Worm (Caenorhabditis elegans) whole organism, young adult: Measurements from ENCODE around the gene nspb-1.
A peak's percentile ranks its signal among the peaks of the same experiment; 100 is the strongest.

Source experiments
- F22D6.2 ChIP-seq: sonication (generic microtip); optimal IDR thresholded peaks from 2 replicates; lab custom pipeline; 2016; ENCODE audit warnings: mild to moderate bottlenecking, missing genetic modification characterization, missing compliant biosample characterization
- F37B4.10 ChIP-seq: fragments of 200-800 bp; sonication (Bioruptor generic); IDR thresholded peaks from 2 replicates; pipeline ENCODE4 v1.3.6; 2022; ENCODE audit warnings: missing genetic modification characterization, missing compliant biosample characterization
- F39B2.1 ChIP-seq: fragments of 200-800 bp; sonication (Bioruptor generic); IDR thresholded peaks from 2 replicates; pipeline ENCODE4 v1.3.6; 2022; ENCODE audit warnings: missing genetic modification reagents, missing genetic modification characterization, missing compliant biosample characterization
- F55B11.4 ChIP-seq: sonication (generic microtip); optimal IDR thresholded peaks from 2 replicates; lab custom pipeline; 2016; ENCODE audit warnings: missing compliant biosample characterization, missing genetic modification characterization, borderline replicate concordance; ENCODE audit not compliant: insufficient read depth
- K11D2.4 ChIP-seq: fragments of 200-800 bp; sonication (Bioruptor generic); IDR thresholded peaks from 2 replicates; pipeline ENCODE4 v1.3.6; 2022; ENCODE audit warnings: missing genetic modification reagents, missing genetic modification characterization, missing compliant biosample characterization
- Y53F4B.3 ChIP-seq: fragments of 200-800 bp; sonication (Bioruptor generic); IDR thresholded peaks from 2 replicates; pipeline ENCODE4 v1.3.6; 2022; ENCODE audit warnings: missing genetic modification reagents, missing genetic modification characterization, missing compliant biosample characterization
- Y56A3A.18 ChIP-seq: fragments of 200-800 bp; sonication (Bioruptor generic); IDR thresholded peaks from 2 replicates; pipeline ENCODE4 v1.3.6; 2022; ENCODE audit warnings: missing genetic modification reagents, missing genetic modification characterization, missing compliant biosample characterization
- aptf-2 ChIP-seq: fragments of 200-800 bp; sonication (Bioruptor generic); conservative IDR thresholded peaks from 2 replicates; pipeline ENCODE4 v1.3.6; 2022; ENCODE audit warnings: missing genetic modification reagents, missing genetic modification characterization, missing compliant biosample characterization
- attf-3 ChIP-seq: fragments of 200-800 bp; sonication (Bioruptor generic); conservative IDR thresholded peaks from 2 replicates; pipeline ENCODE4 v1.3.6; 2022; ENCODE audit warnings: missing genetic modification reagents, missing genetic modification characterization, missing compliant biosample characterization
- cebp-1 ChIP-seq, 2 experiments: fragments of 200-800 bp in 1 of 2; sonication (Bioruptor generic) in 1 of 2; sonication (generic microtip) in 1 of 2; IDR thresholded peaks in 1 of 2; optimal IDR thresholded peaks in 1 of 2; 2 replicates each; pipeline versions ENCODE4 v1.3.6 to Lab custom; 2017 to 2022; ENCODE audit warnings: missing compliant biosample characterization in 2 of 2, missing genetic modification characterization in 2 of 2, mild to moderate bottlenecking in 1 of 2, missing genetic modification reagents in 1 of 2, moderate library complexity in 1 of 2
- cebp-2 ChIP-seq: fragments of 200-800 bp; sonication (Bioruptor generic); IDR thresholded peaks from 2 replicates; pipeline ENCODE4 v1.3.6; 2022; ENCODE audit warnings: missing genetic modification characterization, missing compliant biosample characterization
- ceh-27 ChIP-seq: fragments of 200-800 bp; sonication (Bioruptor generic); optimal IDR thresholded peaks from 2 replicates; lab custom pipeline; 2018; ENCODE audit warnings: mild to moderate bottlenecking, missing genetic modification characterization, moderate library complexity, missing compliant biosample characterization
- ceh-40 ChIP-seq: fragments of 200-800 bp; sonication (Bioruptor generic); IDR thresholded peaks from 2 replicates; pipeline ENCODE4 v1.3.6; 2022; ENCODE audit warnings: missing genetic modification characterization, missing compliant biosample characterization
- ceh-58 ChIP-seq: fragments of 200-800 bp; sonication (Bioruptor generic); IDR thresholded peaks from 2 replicates; pipeline ENCODE4 v1.3.6; 2022; ENCODE audit warnings: missing genetic modification characterization, missing compliant biosample characterization
- chd-7 ChIP-seq: sonication (generic microtip); optimal IDR thresholded peaks from 2 replicates; lab custom pipeline; 2016; ENCODE audit warnings: mild to moderate bottlenecking, missing genetic modification characterization, moderate library complexity, missing compliant biosample characterization
- die-1 ChIP-seq: sonication (generic microtip); optimal IDR thresholded peaks from 2 replicates; lab custom pipeline; 2016; ENCODE audit warnings: missing genotype, mild to moderate bottlenecking, missing genetic modification characterization, missing compliant biosample characterization
- dpff-1 ChIP-seq: sonication (generic microtip); optimal IDR thresholded peaks from 2 replicates; lab custom pipeline; 2017; ENCODE audit warnings: mild to moderate bottlenecking, missing genetic modification characterization, missing compliant biosample characterization
- hmg-1.2 ChIP-seq: fragments of 200-800 bp; sonication (Bioruptor generic); IDR thresholded peaks from 2 replicates; pipeline ENCODE4 v1.3.6; 2022; ENCODE audit warnings: missing genetic modification reagents, missing genetic modification characterization, missing compliant biosample characterization
- hrde-1 ChIP-seq: sonication (generic microtip); optimal IDR thresholded peaks from 2 replicates; lab custom pipeline; 2016; ENCODE audit warnings: missing genetic modification characterization, mild to moderate bottlenecking, missing compliant biosample characterization, moderate library complexity, missing genotype, missing genetic modification reagents, borderline replicate concordance
- lag-1 ChIP-seq: fragments of 200-800 bp; sonication (Bioruptor generic); IDR thresholded peaks from 2 replicates; pipeline ENCODE4 v1.3.6; 2022; ENCODE audit warnings: missing genetic modification reagents, missing genetic modification characterization, missing compliant biosample characterization
- let-526 ChIP-seq: fragments of 200-800 bp; sonication (Bioruptor generic); IDR thresholded peaks from 2 replicates; pipeline ENCODE4 v1.3.6; 2022; ENCODE audit warnings: missing genetic modification reagents, missing genetic modification characterization, missing compliant biosample characterization
- nfyb-1 ChIP-seq: fragments of 200-800 bp; sonication (Bioruptor generic); IDR thresholded peaks from 2 replicates; pipeline ENCODE4 v1.3.6; 2022; ENCODE audit warnings: missing genetic modification reagents, missing genetic modification characterization, missing compliant biosample characterization
- nhr-179 ChIP-seq: sonication (generic microtip); optimal IDR thresholded peaks from 2 replicates; lab custom pipeline; 2016; ENCODE audit warnings: mild to moderate bottlenecking, missing genetic modification characterization, missing compliant biosample characterization
- nhr-27 ChIP-seq: fragments of 200-800 bp; sonication (Bioruptor generic); optimal IDR thresholded peaks from 2 replicates; lab custom pipeline; 2018; ENCODE audit warnings: mild to moderate bottlenecking, missing genetic modification characterization, moderate library complexity, missing compliant biosample characterization
- nhr-80 ChIP-seq: sonication (generic microtip); optimal IDR thresholded peaks from 2 replicates; lab custom pipeline; 2016; ENCODE audit warnings: missing genetic modification characterization, missing compliant biosample characterization
- nhr-90 ChIP-seq: sonication (generic microtip); optimal IDR thresholded peaks from 2 replicates; lab custom pipeline; 2016; ENCODE audit warnings: missing genotype, mild to moderate bottlenecking, missing genetic modification characterization, missing compliant biosample characterization
- repo-1 ChIP-seq: sonication (generic microtip); optimal IDR thresholded peaks from 2 replicates; lab custom pipeline; 2017; ENCODE audit warnings: mild to moderate bottlenecking, missing genetic modification characterization, missing compliant biosample characterization
- sea-2 ChIP-seq: fragments of 200-800 bp; sonication (Bioruptor generic); IDR thresholded peaks from 2 replicates; pipeline ENCODE4 v1.3.6; 2022; ENCODE audit warnings: missing genetic modification characterization, missing compliant biosample characterization
- snpc-1.1 ChIP-seq: sonication (generic microtip); optimal IDR thresholded peaks from 2 replicates; lab custom pipeline; 2017; ENCODE audit warnings: missing genetic modification characterization, mild to moderate bottlenecking, missing compliant biosample characterization, antibody characterized with exemption, moderate library complexity, missing genotype, missing genetic modification reagents; ENCODE audit not compliant: insufficient read depth
- snpc-4 ChIP-seq, 5 experiments: fragments of 150-350 bp in 1 of 5; sonication (generic microtip) in 4 of 5; optimal IDR thresholded peaks; 2 replicates each; lab custom pipeline; 2014 to 2018; ENCODE audit warnings: missing genetic modification characterization in 5 of 5, missing biosample characterization in 3 of 5, antibody characterized with exemption in 2 of 5, mild to moderate bottlenecking in 2 of 5, missing compliant biosample characterization in 2 of 5, missing genotype in 2 of 5, moderate library complexity in 2 of 5, missing genetic modification reagents in 1 of 5
- sptf-2 ChIP-seq: fragments of 200-800 bp; sonication (Bioruptor generic); optimal IDR thresholded peaks from 2 replicates; lab custom pipeline; 2018; ENCODE audit warnings: mild to moderate bottlenecking, missing genetic modification characterization, missing compliant biosample characterization
- tbx-9 ChIP-seq: sonication (generic microtip); optimal IDR thresholded peaks from 2 replicates; lab custom pipeline; 2016; ENCODE audit warnings: borderline replicate concordance, missing genetic modification characterization, inconsistent platforms, missing compliant biosample characterization
- ztf-18 ChIP-seq: sonication (generic microtip); optimal IDR thresholded peaks from 2 replicates; lab custom pipeline; 2016; ENCODE audit warnings: missing genotype, mild to moderate bottlenecking, missing genetic modification characterization, missing compliant biosample characterization
- ztf-22 ChIP-seq: fragments of 200-800 bp; sonication (Bioruptor generic); optimal IDR thresholded peaks from 2 replicates; lab custom pipeline; 2018; ENCODE audit warnings: mild to moderate bottlenecking, missing genetic modification characterization, moderate library complexity, missing compliant biosample characterization
- ztf-26 ChIP-seq: sonication (generic microtip); optimal IDR thresholded peaks from 2 replicates; lab custom pipeline; 2017; ENCODE audit warnings: missing genetic modification characterization, missing compliant biosample characterization
- ztf-28 ChIP-seq: fragments of 200-800 bp; sonication (Bioruptor generic); IDR thresholded peaks from 2 replicates; pipeline ENCODE4 v1.3.6; 2022; ENCODE audit warnings: missing genetic modification reagents, missing genetic modification characterization, missing compliant biosample characterization

The nspb-1 gene

ce11 chrIV:6574343-6574742 is 16.6 kb downstream of the nspb-1 start (continued):
- TF ChIP-seq sptf-2 (GFP tag; lab: Kevin White, UChicago), result no peak
- TF ChIP-seq F39B2.1 (GFP tag; lab: Robert Waterston, UW), result no peak
- no peak for TF ChIP-seq ztf-22 (GFP tag; lab: Kevin White, UChicago)
- TF ChIP-seq K11D2.4 (GFP tag; lab: Robert Waterston, UW), result no peak
- TF ChIP-seq repo-1 (tag; lab: Kevin White, UChicago), result no peak
- no peak for TF ChIP-seq let-526 (GFP tag; lab: Robert Waterston, UW)
- TF ChIP-seq, all 124 proteins: peak for 6

ce11 chrIV:6572655-6573054 is 18.3 kb downstream of the nspb-1 start:
- TF ChIP-seq aptf-2 (GFP tag; lab: Robert Waterston, UW), result no peak
- TF ChIP-seq hmg-1.2 (GFP tag; lab: Robert Waterston, UW), result peak; percentile 74
- TF ChIP-seq nhr-80 (tag; lab: Kevin White, UChicago), result peak; percentile 12
- no peak for TF ChIP-seq cebp-1 (GFP tag; IDR thresholded peaks at IDR 0.05; lab: Robert Waterston, UW)
- TF ChIP-seq cebp-1 (tag; optimal IDR thresholded peaks at IDR 0.05; lab: Kevin White, UChicago), result peak; percentile 47

ce11 chrIV:6572238-6572637 is 18.7 kb downstream of the nspb-1 start, which contains the start of gene bicd-1:
TSS of gene bicd-1 (minus strand) at chrIV:6572338.
- TF ChIP-seq sea-2 (GFP tag; lab: Robert Waterston, UW), result no peak
- TF ChIP-seq hrde-1, result no peak
- no peak for TF ChIP-seq ceh-40
- TF ChIP-seq nhr-90, result no peak
- TF ChIP-seq dpff-1, result no peak
- no peak for TF ChIP-seq Y53F4B.3 (GFP tag; lab: Robert Waterston, UW)
- no peak for TF ChIP-seq snpc-4 (GFP tag; optimal IDR thresholded peaks at IDR 0.05; lab: Kevin White, UChicago)
- TF ChIP-seq snpc-4 (tag; optimal IDR thresholded peaks at IDR 0.05; lab: Kevin White, UChicago), result no peak
- no peak for TF ChIP-seq nhr-179 (tag; lab: Kevin White, UChicago)
- TF ChIP-seq chd-7, result no peak
- no peak for TF ChIP-seq Y56A3A.18 (GFP tag; lab: Robert Waterston, UW)
- no peak for TF ChIP-seq hmg-1.2 (GFP tag; lab: Robert Waterston, UW)
- no peak for TF ChIP-seq nfyb-1 (GFP tag; lab: Robert Waterston, UW)
- TF ChIP-seq tbx-9 (tag; lab: Kevin White, UChicago), result no peak
- no peak for TF ChIP-seq ceh-27 (GFP tag; lab: Kevin White, UChicago)
- no peak for TF ChIP-seq ztf-26 (tag; lab: Kevin White, UChicago)

- TF ChIP-seq F55B11.4 (tag; lab: Kevin White, UChicago) (no peak), Y56A3A.18 (GFP tag; lab: Robert Waterston, UW) (no peak), lag-1 (GFP tag; lab: Robert Waterston, UW) (no peak), F37B4.10 (GFP tag; lab: Robert Waterston, UW) (no peak), cebp-2 (no peak), F22D6.2 (no peak), nhr-27 (tag; lab: Kevin White, UChicago) (no peak), ztf-18 (tag; lab: Kevin White, UChicago) (no peak), ztf-28 (GFP tag; lab: Robert Waterston, UW) (no peak), snpc-1.1 (tag; lab: Kevin White, UChicago) (peak; percentile 82), die-1 (tag; lab: Kevin White, UChicago) (no peak), ceh-58 (GFP tag; lab: Robert Waterston, UW) (no peak), attf-3 (no peak), snpc-4 (GFP tag; optimal IDR thresholded peaks at IDR 0.05; lab: Kevin White, UChicago) (peak; percentile 47), snpc-4 (tag; optimal IDR thresholded peaks at IDR 0.05; lab: Kevin White, UChicago) (peak; percentile 3 to 76 (median 66))
These were observed 25.3 kb downstream of the nspb-1 start for ce11 chrIV:6565605-6566004.
